Fruit fly (Drosophila melanogaster): ENCODE results near the gene Syx8.
A peak's percentile ranks its signal among the peaks of the same experiment; 100 is the strongest.
"Not testable (repeated sequence)": the region's sequence is repeated elsewhere in the genome, so short reads cannot be mapped to it uniquely, and the experiment has no call there.

Syx8 gene

dm6 chr3L:16587994-16588622 lies 1.3 kb upstream of the Syx8 start:
- peak; percentile 46 for TF ChIP-seq CG17801 (GFP tag; optimal IDR thresholded peaks at IDR 0.05; ENCODE audit: partially characterized antibody)

dm6 chr3L:16584074-16584578 lies 2.7 kb downstream of the Syx8 start, which contains the start of gene UQCR-C2:
Gene UQCR-C2 (plus strand): TSS chr3L:16584124.
- peak; percentile 26 for TF ChIP-seq CG17801 (GFP tag; optimal IDR thresholded peaks at IDR 0.05; ENCODE audit: partially characterized antibody)

- TF ChIP-seq CG17801 (GFP tag; optimal IDR thresholded peaks at IDR 0.05; ENCODE audit: partially characterized antibody): peak; percentile 59
Measured at dm6 chr3L:16582678-16583315, 4.1 kb downstream of the Syx8 start, which contains the start of gene Rpn12. Gene Rpn12 (plus strand): TSS chr3L:16583028.

- peak; percentile 69 for TF ChIP-seq CG17801 (GFP tag; optimal IDR thresholded peaks at IDR 0.05; ENCODE audit: partially characterized antibody)
Measured at dm6 chr3L:16581201-16581705, 5.6 kb downstream of the Syx8 start, which contains the start of gene Smn. Gene Smn (minus strand): TSS chr3L:16581547.

- TF ChIP-seq CG17801 (GFP tag; optimal IDR thresholded peaks at IDR 0.05; ENCODE audit: partially characterized antibody): peak; percentile 42
Measured at dm6 chr3L:16580049-16580448, 6.8 kb downstream of the Syx8 start, which contains the start of gene nxf2. Gene nxf2 (minus strand): TSS chr3L:16580306.

- no peak for TF ChIP-seq CG17801 (GFP tag; optimal IDR thresholded peaks at IDR 0.05; ENCODE audit: partially characterized antibody)
Measured at dm6 chr3L:16574307-16574946, 12.4 kb downstream of the Syx8 start, which contains the start of gene mbf1. Gene mbf1 (plus strand): TSS chr3L:16574436.

dm6 chr3L:16573234-16573633 lies 13.6 kb downstream of the Syx8 start, which contains the start of gene Mipp1:
Gene Mipp1 (minus strand): TSS chr3L:16573334.
- TF ChIP-seq CG17801 (GFP tag; optimal IDR thresholded peaks at IDR 0.05; ENCODE audit: partially characterized antibody): not testable (repeated sequence)

- no peak for TF ChIP-seq CG17801 (GFP tag; optimal IDR thresholded peaks at IDR 0.05; ENCODE audit: partially characterized antibody)
Measured at dm6 chr3L:16572208-16572607, 14.6 kb downstream of the Syx8 start.

dm6 chr3L:16571739-16572063 lies 15.2 kb downstream of the Syx8 start:
- TF ChIP-seq CG17801 (GFP tag; optimal IDR thresholded peaks at IDR 0.05; ENCODE audit: partially characterized antibody): no peak

dm6 chr3L:16571014-16571738 lies 15.7 kb downstream of the Syx8 start:
- TF ChIP-seq CG17801 (GFP tag; optimal IDR thresholded peaks at IDR 0.05; ENCODE audit: partially characterized antibody): no peak

- TF ChIP-seq CG17801 (GFP tag; optimal IDR thresholded peaks at IDR 0.05; ENCODE audit: partially characterized antibody): no peak
Measured at dm6 chr3L:16569456-16569855, 17.4 kb downstream of the Syx8 start.

- TF ChIP-seq CG17801 (GFP tag; optimal IDR thresholded peaks at IDR 0.05; ENCODE audit: partially characterized antibody): no peak
Measured at dm6 chr3L:16567495-16567894, 19.4 kb downstream of the Syx8 start.

- TF ChIP-seq CG17801 (GFP tag; optimal IDR thresholded peaks at IDR 0.05; ENCODE audit: partially characterized antibody): no peak
Measured at dm6 chr3L:16566700-16567221, 20.1 kb downstream of the Syx8 start, which contains the start of gene UQCR-6.4L. Gene UQCR-6.4L (plus strand): TSS chr3L:16566750.

- no peak for TF ChIP-seq CG17801 (GFP tag; optimal IDR thresholded peaks at IDR 0.05; ENCODE audit: partially characterized antibody)
Measured at dm6 chr3L:16566093-16566492, 20.8 kb downstream of the Syx8 start.
